Fruit fly (Drosophila melanogaster) whole organism, embryonic: ENCODE results near the gene stol.

Experiments
- ATbp ChIP-seq: fragments of 200-800 bp; sonication (Bioruptor generic); optimal IDR thresholded peaks from 2 replicates; lab custom pipeline; 2017; ENCODE audit warnings: missing biosample characterization, mild to moderate bottlenecking, missing genetic modification characterization, missing genetic modification reagents
- CG10366 ChIP-seq: fragments of 200-800 bp; sonication (Bioruptor generic); IDR thresholded peaks from 2 replicates; pipeline ENCODE4 v1.3.6; 2022; ENCODE audit warnings: missing biosample characterization, missing genetic modification characterization
- CG10654 ChIP-seq: fragments of 200-800 bp; sonication (Bioruptor generic); optimal IDR thresholded peaks from 2 replicates; lab custom pipeline; 2016; ENCODE audit warnings: missing biosample characterization, missing genetic modification characterization
- CG11456 ChIP-seq: fragments of 200-800 bp; sonication (Bioruptor generic); IDR thresholded peaks from 3 replicates; pipeline ENCODE4 v1.3.6; 2022; ENCODE audit warnings: missing biosample characterization, missing genetic modification characterization
- CG11560 ChIP-seq: fragments of 200-800 bp; sonication (Bioruptor generic); IDR thresholded peaks from 3 replicates; pipeline ENCODE4 v1.3.6; 2022; ENCODE audit warnings: missing biosample characterization, missing genetic modification characterization
- CG12659 ChIP-seq: fragments of 200-800 bp; sonication (Bioruptor generic); optimal IDR thresholded peaks from 3 replicates; lab custom pipeline; 2017; ENCODE audit warnings: mild to moderate bottlenecking, missing biosample characterization, missing genetic modification reagents, missing genetic modification characterization
- CG12769 ChIP-seq: fragments of 200-800 bp; sonication (Bioruptor generic); optimal IDR thresholded peaks from 2 replicates; lab custom pipeline; 2019; ENCODE audit warnings: missing biosample characterization, mild to moderate bottlenecking, missing genetic modification characterization, moderate library complexity
- CG13296 ChIP-seq: fragments of 200-800 bp; sonication (Bioruptor generic); optimal IDR thresholded peaks from 3 replicates; lab custom pipeline; 2018; ENCODE audit warnings: missing biosample characterization, mild to moderate bottlenecking, missing genetic modification characterization
- CG17912 ChIP-seq: fragments of 200-800 bp; sonication (Bioruptor generic); optimal IDR thresholded peaks from 2 replicates; lab custom pipeline; 2018; ENCODE audit warnings: missing biosample characterization, mild to moderate bottlenecking, missing genetic modification characterization
- CG18599 ChIP-seq: fragments of 200-800 bp; sonication (Bioruptor generic); optimal IDR thresholded peaks from 3 replicates; lab custom pipeline; 2017; ENCODE audit warnings: missing biosample characterization, missing genetic modification characterization, mild to moderate bottlenecking, moderate library complexity, missing genetic modification reagents
- CG2120 ChIP-seq: fragments of 200-800 bp; sonication (Bioruptor generic); optimal IDR thresholded peaks from 3 replicates; lab custom pipeline; 2016; ENCODE audit warnings: missing biosample characterization, missing genetic modification characterization
- CG2678 ChIP-seq: fragments of 200-800 bp; sonication (Bioruptor generic); optimal IDR thresholded peaks from 3 replicates; lab custom pipeline; 2019; ENCODE audit warnings: missing biosample characterization, mild to moderate bottlenecking, missing genetic modification characterization, moderate library complexity
- CG42726 ChIP-seq: fragments of 200-800 bp; sonication (Bioruptor generic); IDR thresholded peaks from 2 replicates; pipeline ENCODE4 v1.3.6; 2022; ENCODE audit warnings: missing biosample characterization, missing genetic modification characterization; ENCODE audit not compliant: partially characterized antibody
- CoRest ChIP-seq: fragments of 200-800 bp; sonication (Bioruptor generic); optimal IDR thresholded peaks from 3 replicates; lab custom pipeline; 2018; ENCODE audit warnings: missing biosample characterization, mild to moderate bottlenecking, missing genetic modification characterization, moderate library complexity
- D ChIP-seq, 2 experiments: fragments of 200-800 bp in 1 of 2; fragments of >200 bp in 1 of 2; sonication (Bioruptor generic) in 1 of 2; optimal IDR thresholded peaks; 2 replicates in 1 of 2; 3 replicates in 1 of 2; lab custom pipeline; 2017; ENCODE audit warnings: mild to moderate bottlenecking in 1 of 2, missing biosample characterization in 1 of 2, missing genetic modification characterization in 1 of 2, missing genetic modification reagents in 1 of 2
- D19A ChIP-seq: fragments of 200-800 bp; optimal IDR thresholded peaks from 3 replicates; lab custom pipeline; 2019; ENCODE audit warnings: missing biosample characterization, mild to moderate bottlenecking, missing genetic modification characterization, moderate library complexity
- D19B ChIP-seq: fragments of 200-800 bp; sonication (Bioruptor generic); optimal IDR thresholded peaks from 2 replicates; lab custom pipeline; 2017; ENCODE audit warnings: missing biosample characterization, mild to moderate bottlenecking, missing genetic modification characterization
- Ets65A ChIP-seq: fragments of 200-800 bp; sonication (Bioruptor generic); peaks from one replicate; lab custom pipeline; 2016; ENCODE audit warnings: missing biosample characterization, missing genetic modification characterization
- Gsc ChIP-seq: fragments of 200-800 bp; sonication (Bioruptor generic); IDR thresholded peaks from 2 replicates; pipeline ENCODE4 v1.3.6; 2022; ENCODE audit warnings: missing biosample characterization, missing genetic modification characterization
- HmgZ ChIP-seq: fragments of 200-800 bp; sonication (Bioruptor generic); optimal IDR thresholded peaks from 2 replicates; lab custom pipeline; 2018; ENCODE audit warnings: missing biosample characterization, mild to moderate bottlenecking, missing genetic modification characterization
- Meics ChIP-seq: fragments of 200-800 bp; sonication (Bioruptor generic); optimal IDR thresholded peaks from 2 replicates; lab custom pipeline; 2017; ENCODE audit warnings: missing biosample characterization, mild to moderate bottlenecking, missing genetic modification characterization
- Myb ChIP-seq: fragments of 200-800 bp; sonication (Bioruptor generic); optimal IDR thresholded peaks from 2 replicates; lab custom pipeline; 2016; ENCODE audit warnings: missing biosample characterization, missing genetic modification characterization
- NfI ChIP-seq: fragments of 200-800 bp; sonication (Bioruptor generic); optimal IDR thresholded peaks from 3 replicates; lab custom pipeline; 2018; ENCODE audit warnings: missing biosample characterization, mild to moderate bottlenecking, missing genetic modification characterization, moderate library complexity
- Sox102F ChIP-seq: fragments of 200-800 bp; sonication (Bioruptor generic); optimal IDR thresholded peaks from 2 replicates; lab custom pipeline; 2018; ENCODE audit warnings: missing biosample characterization, mild to moderate bottlenecking, missing genetic modification characterization, moderate library complexity
- al ChIP-seq: fragments of 200-800 bp; sonication (Bioruptor generic); IDR thresholded peaks from 2 replicates; pipeline ENCODE4 v1.3.6; 2022; ENCODE audit warnings: missing biosample characterization, missing genetic modification characterization
- amos ChIP-seq: fragments of 200-800 bp; sonication (Bioruptor generic); IDR thresholded peaks from 2 replicates; pipeline ENCODE4 v1.3.6; 2022; ENCODE audit warnings: missing biosample characterization, missing genetic modification characterization; ENCODE audit not compliant: partially characterized antibody
- ap ChIP-seq: fragments of 200-800 bp; sonication (Bioruptor generic); IDR thresholded peaks from 2 replicates; pipeline ENCODE4 v1.3.6; 2022; ENCODE audit warnings: missing biosample characterization, missing genetic modification characterization
- bowl ChIP-seq: fragments of 200-800 bp; sonication (Bioruptor generic); IDR thresholded peaks from 2 replicates; pipeline ENCODE4 v1.3.6; 2022; ENCODE audit warnings: missing biosample characterization, missing genetic modification characterization
- cad ChIP-seq: fragments of >200 bp; optimal IDR thresholded peaks from 2 replicates; lab custom pipeline; 2017; ENCODE audit warnings: missing biosample characterization, missing genetic modification characterization
- crc ChIP-seq: fragments of 200-800 bp; sonication (Bioruptor generic); optimal IDR thresholded peaks from 2 replicates; lab custom pipeline; 2016; ENCODE audit warnings: missing biosample characterization, missing genetic modification characterization
- dysf ChIP-seq: fragments of 200-800 bp; sonication (Bioruptor generic); IDR thresholded peaks from 3 replicates; pipeline ENCODE4 v1.3.6; 2022; ENCODE audit warnings: missing biosample characterization, missing genetic modification characterization
- grn ChIP-seq: fragments of 200-800 bp; sonication (Bioruptor generic); optimal IDR thresholded peaks from 3 replicates; lab custom pipeline; 2017; ENCODE audit warnings: missing biosample characterization, missing genetic modification characterization
- kay ChIP-seq: fragments of 200-800 bp; sonication (Bioruptor generic); optimal IDR thresholded peaks from 2 replicates; lab custom pipeline; 2016; ENCODE audit warnings: missing biosample characterization, missing genetic modification characterization
- ken ChIP-seq: fragments of 200-800 bp; sonication (Bioruptor generic); IDR thresholded peaks from 3 replicates; pipeline ENCODE4 v1.3.6; 2022; ENCODE audit warnings: missing biosample characterization, missing genetic modification characterization
- lab ChIP-seq: fragments of 200-800 bp; sonication (Bioruptor generic); optimal IDR thresholded peaks from 3 replicates; lab custom pipeline; 2017; ENCODE audit warnings: missing biosample characterization, missing genetic modification characterization, mild to moderate bottlenecking, moderate library complexity, missing genetic modification reagents
- mirr ChIP-seq: fragments of 200-800 bp; sonication (Bioruptor generic); optimal IDR thresholded peaks from 3 replicates; lab custom pipeline; 2018; ENCODE audit warnings: missing biosample characterization, mild to moderate bottlenecking, missing genetic modification characterization
- scrt ChIP-seq: fragments of 200-800 bp; sonication (Bioruptor generic); optimal IDR thresholded peaks from 2 replicates; lab custom pipeline; 2018; ENCODE audit warnings: missing biosample characterization, mild to moderate bottlenecking, missing genetic modification characterization, moderate library complexity
- shn ChIP-seq: fragments of 200-800 bp; sonication (Bioruptor generic); optimal IDR thresholded peaks from 3 replicates; lab custom pipeline; 2016; ENCODE audit warnings: missing biosample characterization, missing genetic modification characterization
- slbo ChIP-seq: fragments of 200-800 bp; sonication (Bioruptor generic); IDR thresholded peaks from 2 replicates; pipeline ENCODE4 v1.3.6; 2022; ENCODE audit warnings: missing biosample characterization, missing genetic modification characterization
- sna ChIP-seq: fragments of 200-800 bp; sonication (Bioruptor generic); IDR thresholded peaks from 2 replicates; pipeline ENCODE4 v1.3.6; 2022; ENCODE audit warnings: missing biosample characterization, missing genetic modification characterization; ENCODE audit not compliant: partially characterized antibody
- tin ChIP-seq: fragments of 200-800 bp; sonication (Bioruptor generic); optimal IDR thresholded peaks from 3 replicates; lab custom pipeline; 2016; ENCODE audit warnings: missing biosample characterization, missing genetic modification characterization
- tx ChIP-seq: fragments of 200-800 bp; sonication (Bioruptor generic); optimal IDR thresholded peaks from 2 replicates; lab custom pipeline; 2016; ENCODE audit warnings: missing biosample characterization, missing genetic modification characterization
- usp ChIP-seq: fragments of >200 bp; optimal IDR thresholded peaks from 2 replicates; lab custom pipeline; 2017; ENCODE audit warnings: missing biosample characterization, missing genetic modification characterization

The stol gene

DNA sequence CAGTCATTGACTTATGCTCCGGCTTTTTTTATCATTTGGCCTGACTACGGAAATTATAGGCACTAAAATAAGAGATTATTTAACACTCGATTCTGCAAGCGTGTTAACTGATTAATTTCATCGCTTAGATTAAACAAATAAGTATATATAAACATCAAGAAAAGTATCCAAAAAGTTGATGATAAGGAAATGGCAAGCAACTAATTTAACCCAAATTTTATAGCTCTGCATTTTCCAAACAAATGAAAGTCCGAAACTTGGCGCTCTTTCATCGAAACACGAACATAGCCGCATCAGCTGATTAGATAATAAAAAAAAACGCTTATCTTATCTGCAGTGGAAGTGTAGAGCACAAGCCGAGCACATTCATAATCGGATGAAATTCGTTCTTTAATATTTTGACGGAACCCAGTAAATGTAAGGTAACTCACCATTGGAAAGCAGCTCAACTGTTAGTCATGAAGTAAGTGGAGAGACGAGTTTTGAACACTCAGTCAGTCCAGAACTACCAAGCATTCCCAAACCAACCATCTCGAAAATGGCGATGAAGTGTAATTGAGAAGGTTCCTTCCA lies 88.4 kb downstream of the stol start, which contains the start of gene CG18480 (continued):
- TF ChIP-seq NfI (GFP tag; lab: Kevin White, UChicago) (peak; percentile 14), CG12769 (tag; lab: Kevin White, UChicago) (peak; percentile 57), al (GFP tag; lab: Robert Waterston, UW) (peak; percentile 44; the same call in 1 of the 2 replicates), mirr (GFP tag; lab: Kevin White, UChicago) (peak; percentile 72), tx (GFP tag; lab: Kevin White, UChicago) (no peak), CG42726 (GFP tag; lab: Robert Waterston, UW) (no peak), CG17912 (GFP tag; lab: Kevin White, UChicago) (no peak), CG10654 (peak; percentile 7), tin (GFP tag; lab: Kevin White, UChicago) (peak; percentile 28), CG11456 (GFP tag; lab: Robert Waterston, UW) (peak; percentile 73; the same call in 2 of the 3 replicates), bowl (GFP tag; lab: Robert Waterston, UW) (no peak), dysf (GFP tag; lab: Robert Waterston, UW) (peak; percentile 27; the same call in 1 of the 3 replicates), CoRest (tag; lab: Kevin White, UChicago) (peak; percentile 27), crc (GFP tag; lab: Kevin White, UChicago) (peak; percentile 17), HmgZ (tag; lab: Kevin White, UChicago) (peak; percentile 54), ken (GFP tag; lab: Robert Waterston, UW) (peak; percentile 47; the same call in 1 of the 3 replicates), kay (GFP tag; lab: Kevin White, UChicago) (peak; percentile 81), Meics (GFP tag; lab: Kevin White, UChicago) (peak; percentile 59), CG18599 (GFP tag; lab: Kevin White, UChicago) (peak; percentile 82), CG2678 (tag; lab: Kevin White, UChicago) (peak; percentile 62), lab (GFP tag; lab: Kevin White, UChicago) (peak; percentile 82), D19A (no peak), slbo (GFP tag; lab: Robert Waterston, UW) (peak; percentile 66), Gsc (GFP tag; lab: Robert Waterston, UW) (no peak), CG13296 (GFP tag; lab: Kevin White, UChicago) (peak; percentile 12), usp (GFP tag; lab: Kevin White, UChicago) (no peak), grn (GFP tag; lab: Kevin White, UChicago) (peak; percentile 58), sna (GFP tag; lab: Robert Waterston, UW) (no peak), D (optimal IDR thresholded peaks at IDR 0.05; lab: Kevin White, UChicago) (no peak), D (GFP tag; optimal IDR thresholded peaks at IDR 0.05; lab: Kevin White, UChicago) (no peak), D19B (GFP tag; lab: Kevin White, UChicago) (peak; percentile 9), CG2120 (GFP tag; lab: Kevin White, UChicago) (peak; percentile 85), shn (GFP tag; lab: Kevin White, UChicago) (peak; percentile 41), CG12659 (GFP tag; lab: Kevin White, UChicago) (peak; percentile 37), scrt (GFP tag; lab: Kevin White, UChicago) (peak; percentile 21), ATbp (GFP tag; lab: Kevin White, UChicago) (peak; percentile 31), Myb (GFP tag; lab: Kevin White, UChicago) (peak; percentile 21), Sox102F (GFP tag; lab: Kevin White, UChicago) (peak; percentile 30)

DNA sequence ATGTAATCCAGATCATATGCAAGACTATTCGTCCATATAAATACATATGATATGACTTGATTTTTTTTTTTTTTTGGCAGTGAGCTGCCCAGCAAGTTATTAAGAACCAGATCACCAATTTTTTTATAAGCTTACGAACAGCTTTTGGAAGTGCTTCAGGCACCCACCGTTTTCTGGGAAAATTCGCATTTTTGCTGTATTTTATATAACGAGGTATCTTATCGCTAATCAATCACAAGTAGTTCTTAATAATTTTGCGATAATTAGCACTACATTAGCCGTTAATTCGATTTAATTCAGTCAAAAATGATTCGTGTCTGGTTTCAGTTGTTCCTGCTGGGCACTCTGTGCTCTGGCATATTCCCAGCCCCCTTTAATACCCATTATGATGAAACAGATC lies 89.7 kb downstream of the stol start, which contains the start of gene CG7631:
Gene CG7631, plus strand, starts transcription at position 301 of the 400 bp plus-strand sequence.
- no peak for TF ChIP-seq CG10366
- TF ChIP-seq amos (GFP tag; lab: Robert Waterston, UW) = no peak
- TF ChIP-seq CG11560 (tag; lab: Robert Waterston, UW) = no peak
- no peak for TF ChIP-seq cad
- no peak for TF ChIP-seq ap (GFP tag; lab: Robert Waterston, UW)
- TF ChIP-seq Ets65A (GFP tag; lab: Kevin White, UChicago) = peak; percentile 20
